Fruit fly (Drosophila melanogaster): Measurements from ENCODE around the gene Atg2.

Atg2 gene

dm6 chr3L:2828610-2829139, 54.5 kb downstream of the Atg2 start:
- TF ChIP-seq CG17801 (GFP tag; optimal IDR thresholded peaks at IDR 0.05; ENCODE audit: partially characterized antibody) = no peak

DNA sequence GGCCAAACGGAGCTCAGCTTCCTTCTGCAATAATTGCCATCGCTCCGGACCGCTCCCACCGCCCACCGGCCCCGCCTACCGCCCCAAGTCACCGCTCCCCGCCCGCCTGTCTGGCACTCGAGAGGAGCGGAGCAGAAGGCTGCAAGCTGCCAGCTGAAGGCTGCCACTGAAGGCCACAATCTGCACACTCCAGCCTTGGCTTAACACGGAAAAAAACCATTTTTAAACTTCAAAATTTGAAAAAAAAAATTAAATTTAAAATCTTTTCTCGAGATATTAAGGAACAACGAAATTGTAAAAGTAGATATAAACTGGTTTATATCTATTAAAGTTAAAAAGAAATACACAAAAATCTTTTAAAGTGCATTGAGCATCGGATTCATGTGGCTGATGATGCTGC, 55.8 kb downstream of the Atg2 start:
- TF ChIP-seq CG17801 (GFP tag; optimal IDR thresholded peaks at IDR 0.05; ENCODE audit: partially characterized antibody) = no peak
